Worm (Caenorhabditis elegans) whole organism, L2 larva: Measurements from ENCODE around the gene cut-3.

ENCODE experiments used
- ZK546.5 ChIP-seq: sonication (generic microtip); optimal IDR thresholded peaks from 2 replicates; lab custom pipeline; 2017; ENCODE audit warnings: missing biosample characterization, missing genetic modification characterization
- alr-1 ChIP-seq: fragments of 150-350 bp; optimal IDR thresholded peaks from 2 replicates; lab custom pipeline; 2014; ENCODE audit warnings: missing biosample characterization, missing genetic modification characterization
- aly-2 ChIP-seq: fragments of 150-350 bp; optimal IDR thresholded peaks from 2 replicates; lab custom pipeline; 2014; ENCODE audit warnings: missing biosample characterization, missing genetic modification characterization
- ama-1 ChIP-seq: fragments of 150-350 bp; optimal IDR thresholded peaks from 2 replicates; lab custom pipeline; 2018; ENCODE audit warnings: inconsistent platforms
- blmp-1 ChIP-seq: sonication (generic microtip); optimal IDR thresholded peaks from 2 replicates; lab custom pipeline; 2017; ENCODE audit warnings: missing genetic modification characterization, mild to moderate bottlenecking, missing compliant biosample characterization, antibody characterized with exemption, moderate library complexity; ENCODE audit not compliant: insufficient read depth
- ceh-82 ChIP-seq: fragments of 150-350 bp; optimal IDR thresholded peaks from 2 replicates; lab custom pipeline; 2014; ENCODE audit warnings: missing biosample characterization, missing genetic modification characterization
- egl-27 ChIP-seq: sonication (generic microtip); optimal IDR thresholded peaks from 3 replicates; lab custom pipeline; 2017; ENCODE audit warnings: missing biosample characterization, missing genetic modification reagents, missing genetic modification characterization
- lsy-2 ChIP-seq, 2 experiments: fragments of 150-350 bp in 1 of 2; sonication (generic microtip) in 1 of 2; optimal IDR thresholded peaks; 2 replicates each; lab custom pipeline; 2014 to 2017; ENCODE audit warnings: missing biosample characterization in 2 of 2, missing genetic modification characterization in 2 of 2
- nhr-77 ChIP-seq: fragments of 150-350 bp; optimal IDR thresholded peaks from 2 replicates; lab custom pipeline; 2014; ENCODE audit warnings: missing biosample characterization, missing genetic modification characterization
- sma-3 ChIP-seq: sonication (generic microtip); optimal IDR thresholded peaks from 2 replicates; lab custom pipeline; 2016; ENCODE audit warnings: missing genetic modification reagents, missing genetic modification characterization, missing compliant biosample characterization
- sma-9 ChIP-seq, 2 experiments: fragments of 150-350 bp in 1 of 2; sonication (generic microtip) in 1 of 2; optimal IDR thresholded peaks; 2 replicates each; lab custom pipeline; 2014 to 2016; ENCODE audit warnings: missing genetic modification characterization in 2 of 2, mild to moderate bottlenecking in 1 of 2, missing biosample characterization in 1 of 2, missing compliant biosample characterization in 1 of 2, missing genetic modification reagents in 1 of 2, moderate library complexity in 1 of 2
- unc-39 ChIP-seq: fragments of 150-350 bp; optimal IDR thresholded peaks from 2 replicates; lab custom pipeline; 2014; ENCODE audit warnings: missing biosample characterization, missing genetic modification characterization
- unc-62 ChIP-seq: fragments of 150-350 bp; optimal IDR thresholded peaks from 2 replicates; lab custom pipeline; 2014; ENCODE audit warnings: missing biosample characterization, missing genetic modification reagents, missing genetic modification characterization
- ztf-11 ChIP-seq: sonication (generic microtip); optimal IDR thresholded peaks from 2 replicates; lab custom pipeline; 2017; ENCODE audit warnings: missing biosample characterization, missing genetic modification characterization

ce11 chrII:8412935-8413334 is 33.7 kb downstream of the cut-3 start:
- TF ChIP-seq ZK546.5 = no peak
- TF ChIP-seq ceh-82 (tag; lab: Kevin White, UChicago) = no peak
- TF ChIP-seq egl-27 = no peak
- no peak for TF ChIP-seq nhr-77
- TF ChIP-seq ztf-11 = no peak
- TF ChIP-seq lsy-2 (tag; optimal IDR thresholded peaks at IDR 0.05; lab: Kevin White, UChicago) = no peak
- no peak for TF ChIP-seq unc-39 (tag; lab: Kevin White, UChicago)
- no peak for TF ChIP-seq unc-62 (GFP tag; lab: Kevin White, UChicago)
- TF ChIP-seq sma-3 (GFP tag; lab: Kevin White, UChicago) = no peak
- no peak for TF ChIP-seq alr-1 (tag; lab: Kevin White, UChicago)
- no peak for TF ChIP-seq ama-1 (lab: Kevin White, UChicago)
- TF ChIP-seq sma-9 (GFP tag; optimal IDR thresholded peaks at IDR 0.05; lab: Kevin White, UChicago) = no peak
- TF ChIP-seq sma-9 (tag; optimal IDR thresholded peaks at IDR 0.05; lab: Kevin White, UChicago) = no peak
- no peak for TF ChIP-seq blmp-1 (tag; lab: Kevin White, UChicago)
- TF ChIP-seq aly-2 (tag; lab: Kevin White, UChicago) = no peak
